Fruit fly (Drosophila melanogaster) whole organism, embryonic: ENCODE results near the gene CG34384.
A peak's percentile ranks its signal among the peaks of the same experiment; 100 is the strongest.

ENCODE experiments used
- Aef1 ChIP-seq: fragments of 200-800 bp; sonication (Bioruptor generic); IDR thresholded peaks from 3 replicates; pipeline ENCODE4 v1.3.6; 2022; ENCODE audit warnings: missing biosample characterization, missing genetic modification characterization
- Atf3 ChIP-seq: fragments of 200-800 bp; sonication (Bioruptor generic); optimal IDR thresholded peaks from 3 replicates; lab custom pipeline; 2016; ENCODE audit warnings: missing biosample characterization, missing genetic modification characterization
- BEAF-32 ChIP-seq: fragments of 200-800 bp; sonication (Bioruptor generic); optimal IDR thresholded peaks from 3 replicates; lab custom pipeline; 2017; ENCODE audit warnings: missing biosample characterization, missing genetic modification characterization, mild to moderate bottlenecking, moderate library complexity, missing genetic modification reagents
- CG10147 ChIP-seq: fragments of 200-800 bp; sonication (Bioruptor generic); optimal IDR thresholded peaks from 2 replicates; lab custom pipeline; 2019; ENCODE audit warnings: missing biosample characterization, mild to moderate bottlenecking, missing genetic modification characterization, moderate library complexity
- CG10462 ChIP-seq: fragments of 200-800 bp; sonication (Bioruptor generic); optimal IDR thresholded peaks from 2 replicates; lab custom pipeline; 2016; ENCODE audit warnings: missing biosample characterization, missing genetic modification characterization
- CG11504 ChIP-seq: fragments of 200-800 bp; sonication (Bioruptor generic); optimal IDR thresholded peaks from 3 replicates; lab custom pipeline; 2019; ENCODE audit warnings: missing biosample characterization, mild to moderate bottlenecking, missing genetic modification characterization, moderate library complexity
- CG14860 ChIP-seq: fragments of 200-800 bp; sonication (Bioruptor generic); IDR thresholded peaks from 3 replicates; pipeline ENCODE4 v1.3.6; 2022; ENCODE audit warnings: missing biosample characterization, missing genetic modification characterization; ENCODE audit not compliant: partially characterized antibody
- CG15073 ChIP-seq: fragments of 200-800 bp; sonication (Bioruptor generic); optimal IDR thresholded peaks from 2 replicates; lab custom pipeline; 2016; ENCODE audit warnings: missing biosample characterization, missing genetic modification characterization
- CG1529 ChIP-seq: fragments of 200-800 bp; sonication (Bioruptor generic); optimal IDR thresholded peaks from 3 replicates; lab custom pipeline; 2018; ENCODE audit warnings: missing biosample characterization, missing genetic modification characterization
- CG15696 ChIP-seq: fragments of 200-800 bp; sonication (Bioruptor generic); optimal IDR thresholded peaks from 2 replicates; lab custom pipeline; 2019; ENCODE audit warnings: missing biosample characterization, mild to moderate bottlenecking, missing genetic modification characterization, moderate library complexity
- CG1647 ChIP-seq: fragments of 200-800 bp; sonication (Bioruptor generic); optimal IDR thresholded peaks from 3 replicates; lab custom pipeline; 2016; ENCODE audit warnings: missing biosample characterization, missing genetic modification characterization
- CG33213 ChIP-seq: fragments of 200-800 bp; sonication (Bioruptor generic); optimal IDR thresholded peaks from 3 replicates; lab custom pipeline; 2016; ENCODE audit warnings: missing biosample characterization, missing genetic modification characterization
- CG3838 ChIP-seq: fragments of 200-800 bp; sonication (Bioruptor generic); optimal IDR thresholded peaks from 3 replicates; lab custom pipeline; 2016; ENCODE audit warnings: missing biosample characterization, missing genetic modification characterization
- CG4730 ChIP-seq: fragments of 200-800 bp; sonication (Bioruptor generic); IDR thresholded peaks from 2 replicates; pipeline ENCODE4 v1.3.6; 2022; ENCODE audit warnings: missing biosample characterization, missing genetic modification characterization
- CG6175 ChIP-seq: fragments of 200-800 bp; sonication (Bioruptor generic); IDR thresholded peaks from 3 replicates; pipeline ENCODE4 v1.3.6; 2022; ENCODE audit warnings: missing biosample characterization, missing genetic modification characterization
- CG6689 ChIP-seq: fragments of 200-800 bp; sonication (Bioruptor generic); IDR thresholded peaks from 2 replicates; pipeline ENCODE4 v1.3.6; 2022; ENCODE audit warnings: missing biosample characterization, missing genetic modification characterization
- CG6813 ChIP-seq: fragments of 200-800 bp; sonication (Bioruptor generic); optimal IDR thresholded peaks from 2 replicates; lab custom pipeline; 2017; ENCODE audit warnings: missing biosample characterization, missing genetic modification characterization, mild to moderate bottlenecking, moderate library complexity, missing genetic modification reagents
- Chrac-16 ChIP-seq: fragments of 200-800 bp; sonication (Bioruptor generic); optimal IDR thresholded peaks from 3 replicates; lab custom pipeline; 2016; ENCODE audit warnings: missing biosample characterization, missing genetic modification characterization
- Dbx ChIP-seq: fragments of 200-800 bp; sonication (Bioruptor generic); IDR thresholded peaks from 3 replicates; pipeline ENCODE4 v1.3.6; 2022; ENCODE audit warnings: missing biosample characterization, missing genetic modification characterization
- Dfd ChIP-seq, 2 experiments: fragments of >200 bp; optimal IDR thresholded peaks; 2 replicates each; lab custom pipeline; 2017; ENCODE audit warnings: missing biosample characterization in 2 of 2, missing genetic modification characterization in 2 of 2
- Dll ChIP-seq: fragments of 200-800 bp; sonication (Bioruptor generic); IDR thresholded peaks from 4 replicates; pipeline ENCODE4 v1.3.6; 2022; ENCODE audit warnings: missing biosample characterization, missing genetic modification characterization; ENCODE audit not compliant: partially characterized antibody
- Doc3 ChIP-seq: fragments of 200-800 bp; sonication (Bioruptor generic); IDR thresholded peaks from 3 replicates; pipeline ENCODE4 v1.3.6; 2022; ENCODE audit warnings: missing biosample characterization, missing genetic modification characterization; ENCODE audit not compliant: partially characterized antibody
- Ets97D ChIP-seq: fragments of 200-800 bp; sonication (Bioruptor generic); optimal IDR thresholded peaks from 3 replicates; lab custom pipeline; 2016; ENCODE audit warnings: missing biosample characterization, missing genetic modification characterization
- Fer3 ChIP-seq: fragments of 200-800 bp; sonication (Bioruptor generic); optimal IDR thresholded peaks from 2 replicates; lab custom pipeline; 2018; ENCODE audit warnings: missing biosample characterization, mild to moderate bottlenecking, missing genetic modification characterization, moderate library complexity
- HmgZ ChIP-seq: fragments of 200-800 bp; sonication (Bioruptor generic); optimal IDR thresholded peaks from 2 replicates; lab custom pipeline; 2018; ENCODE audit warnings: missing biosample characterization, mild to moderate bottlenecking, missing genetic modification characterization
- MBD-R2 ChIP-seq: fragments of 200-800 bp; sonication (Bioruptor generic); IDR thresholded peaks from 2 replicates; pipeline ENCODE4 v1.3.6; 2022; ENCODE audit warnings: missing biosample characterization, missing genetic modification characterization
- Mad ChIP-seq: fragments of 200-800 bp; sonication (Bioruptor generic); optimal IDR thresholded peaks from 2 replicates; lab custom pipeline; 2016; ENCODE audit warnings: missing biosample characterization, missing genetic modification characterization
- Side ChIP-seq: fragments of 200-800 bp; sonication (Bioruptor generic); optimal IDR thresholded peaks from 2 replicates; lab custom pipeline; 2016; ENCODE audit warnings: missing biosample characterization, missing genetic modification characterization
- TFAM ChIP-seq: fragments of 200-800 bp; sonication (Bioruptor generic); optimal IDR thresholded peaks from 2 replicates; lab custom pipeline; 2017; ENCODE audit warnings: missing biosample characterization, missing genetic modification characterization, inconsistent platforms
- ato ChIP-seq: fragments of 200-800 bp; sonication (Bioruptor generic); IDR thresholded peaks from 2 replicates; pipeline ENCODE4 v1.3.6; 2022; ENCODE audit warnings: missing biosample characterization, missing genetic modification characterization; ENCODE audit not compliant: partially characterized antibody
- bigmax ChIP-seq: fragments of 200-800 bp; sonication (Bioruptor generic); optimal IDR thresholded peaks from 2 replicates; lab custom pipeline; 2018; ENCODE audit warnings: missing biosample characterization, mild to moderate bottlenecking, missing genetic modification characterization
- cg ChIP-seq: fragments of 200-800 bp; sonication (Bioruptor generic); optimal IDR thresholded peaks from 3 replicates; lab custom pipeline; 2019; ENCODE audit warnings: missing biosample characterization, mild to moderate bottlenecking, missing genetic modification characterization, moderate library complexity
- chn ChIP-seq: fragments of 200-800 bp; sonication (Bioruptor generic); optimal IDR thresholded peaks from 2 replicates; lab custom pipeline; 2016; ENCODE audit warnings: missing biosample characterization, missing genetic modification characterization
- dati ChIP-seq: fragments of 200-800 bp; sonication (Bioruptor generic); IDR thresholded peaks from 2 replicates; pipeline ENCODE4 v1.3.6; 2022; ENCODE audit warnings: missing biosample characterization, missing genetic modification characterization
- fd3F ChIP-seq: fragments of 200-800 bp; sonication (Bioruptor generic); optimal IDR thresholded peaks from 2 replicates; lab custom pipeline; 2018; ENCODE audit warnings: missing biosample characterization, mild to moderate bottlenecking, missing genetic modification characterization, moderate library complexity
- fd96Cb ChIP-seq: fragments of 200-800 bp; sonication (Bioruptor generic); optimal IDR thresholded peaks from 2 replicates; lab custom pipeline; 2018; ENCODE audit warnings: missing biosample characterization, mild to moderate bottlenecking, missing genetic modification characterization, moderate library complexity
- nau ChIP-seq: fragments of 200-800 bp; sonication (Bioruptor generic); optimal IDR thresholded peaks from 3 replicates; lab custom pipeline; 2017; ENCODE audit warnings: missing biosample characterization, mild to moderate bottlenecking, missing genetic modification characterization, missing genetic modification reagents
- nom ChIP-seq: fragments of 200-800 bp; sonication (Bioruptor generic); optimal IDR thresholded peaks from 2 replicates; lab custom pipeline; 2017; ENCODE audit warnings: missing biosample characterization, missing genetic modification characterization, mild to moderate bottlenecking, moderate library complexity, missing genetic modification reagents
- pros ChIP-seq: fragments of 200-800 bp; sonication (Bioruptor generic); optimal IDR thresholded peaks from 3 replicates; lab custom pipeline; 2019; ENCODE audit warnings: missing biosample characterization, mild to moderate bottlenecking, missing genetic modification characterization, moderate library complexity
- pum ChIP-seq: fragments of 200-800 bp; sonication (Bioruptor generic); optimal IDR thresholded peaks from 2 replicates; lab custom pipeline; 2016; ENCODE audit warnings: missing biosample characterization, missing genetic modification characterization
- pzg ChIP-seq: fragments of 200-800 bp; sonication (Bioruptor generic); optimal IDR thresholded peaks from 3 replicates; lab custom pipeline; 2018; ENCODE audit warnings: missing biosample characterization, mild to moderate bottlenecking, missing genetic modification characterization, moderate library complexity
- ro ChIP-seq: fragments of 200-800 bp; sonication (Bioruptor generic); IDR thresholded peaks from 2 replicates; pipeline ENCODE4 v1.3.6; 2022; ENCODE audit warnings: missing biosample characterization, missing genetic modification characterization
- scrt ChIP-seq: fragments of 200-800 bp; sonication (Bioruptor generic); optimal IDR thresholded peaks from 2 replicates; lab custom pipeline; 2018; ENCODE audit warnings: missing biosample characterization, mild to moderate bottlenecking, missing genetic modification characterization, moderate library complexity
- tll ChIP-seq, 2 experiments: fragments of 200-800 bp in 1 of 2; fragments of >200 bp in 1 of 2; sonication (Bioruptor generic) in 1 of 2; optimal IDR thresholded peaks; 2 replicates each; lab custom pipeline; 2017 to 2019; ENCODE audit warnings: missing biosample characterization in 2 of 2, missing genetic modification characterization in 2 of 2, mild to moderate bottlenecking in 1 of 2, moderate library complexity in 1 of 2
- tup ChIP-seq: fragments of 200-800 bp; sonication (Bioruptor generic); optimal IDR thresholded peaks from 2 replicates; lab custom pipeline; 2016; ENCODE audit warnings: missing biosample characterization, mild to moderate bottlenecking, missing genetic modification characterization, moderate library complexity
- unc-4 ChIP-seq: fragments of 200-800 bp; sonication (Bioruptor generic); IDR thresholded peaks from 2 replicates; pipeline ENCODE4 v1.3.6; 2022; ENCODE audit warnings: missing biosample characterization, missing genetic modification characterization; ENCODE audit not compliant: partially characterized antibody
- zf30C ChIP-seq: fragments of 200-800 bp; sonication (Bioruptor generic); optimal IDR thresholded peaks from 3 replicates; lab custom pipeline; 2018; ENCODE audit warnings: missing biosample characterization, mild to moderate bottlenecking, missing genetic modification characterization

The CG34384 gene

dm6 chr3R:7809662-7810621, 4.2 kb upstream of the CG34384 start, which contains the start of the genes CG2993 and sgll (continued):
- peak; percentile 65 for TF ChIP-seq CG15073
- TF ChIP-seq Dbx (GFP tag; lab: Robert Waterston, UW) = peak; percentile 96
- TF ChIP-seq BEAF-32 (GFP tag; lab: Kevin White, UChicago) = peak; percentile 21
- peak; percentile 63 for TF ChIP-seq CG1529 (GFP tag; lab: Kevin White, UChicago)
- TF ChIP-seq nom (GFP tag; lab: Kevin White, UChicago) = no peak
- peak; percentile 84 for TF ChIP-seq pzg (GFP tag; lab: Kevin White, UChicago)
- peak; percentile 96 for TF ChIP-seq pum (GFP tag; lab: Kevin White, UChicago)
- TF ChIP-seq CG3838 (GFP tag; lab: Kevin White, UChicago) = peak; percentile 84
- TF ChIP-seq Mad (GFP tag; lab: Kevin White, UChicago) = peak; percentile 79
- TF ChIP-seq Chrac-16 (GFP tag; lab: Kevin White, UChicago) = peak; percentile 98
- TF ChIP-seq pros = no peak
- TF ChIP-seq Dll (GFP tag; lab: Robert Waterston, UW) = no peak
- TF ChIP-seq Dfd (GFP tag; optimal IDR thresholded peaks at IDR 0.05; lab: Kevin White, UChicago) = no peak
- peak; percentile 88 for TF ChIP-seq Fer3 (tag; lab: Kevin White, UChicago)
- TF ChIP-seq CG1647 (GFP tag; lab: Kevin White, UChicago) = peak; percentile 84
- peak; percentile 83 for TF ChIP-seq HmgZ (tag; lab: Kevin White, UChicago)
- TF ChIP-seq fd96Cb (tag; lab: Kevin White, UChicago) = peak; percentile 85
- TF ChIP-seq Doc3 = no peak
- no peak for TF ChIP-seq nau (GFP tag; lab: Kevin White, UChicago)
- peak; percentile 86 for TF ChIP-seq CG6175
- TF ChIP-seq bigmax = peak; percentile 52
- TF ChIP-seq Ets97D (GFP tag; lab: Kevin White, UChicago) = peak; percentile 78
- TF ChIP-seq CG10462 (GFP tag; lab: Kevin White, UChicago) = peak; percentile 77
- peak; percentile 87 for TF ChIP-seq CG11504 (tag; lab: Kevin White, UChicago)
- peak; percentile 75 for TF ChIP-seq dati
- TF ChIP-seq ro (GFP tag; lab: Robert Waterston, UW) = peak; percentile 89
- peak; percentile 67 for TF ChIP-seq TFAM
- TF ChIP-seq tll (GFP tag; optimal IDR thresholded peaks at IDR 0.05; lab: Kevin White, UChicago) = no peak
- peak; percentile 98 for TF ChIP-seq CG33213 (GFP tag; lab: Kevin White, UChicago)
- TF ChIP-seq CG10147 (GFP tag; lab: Kevin White, UChicago) = no peak
- TF ChIP-seq ato (GFP tag; lab: Robert Waterston, UW) = no peak; the same call in 1 of the 2 replicates
- peak; percentile 91 for TF ChIP-seq Atf3 (GFP tag; lab: Kevin White, UChicago)
- peak; percentile 62 for TF ChIP-seq MBD-R2
- no peak for TF ChIP-seq CG14860 (GFP tag; lab: Robert Waterston, UW)
- TF ChIP-seq tup = peak; percentile 48
- 0 out of 2 replicates have a peak, but pooled peaks have one; percentile 15 for TF ChIP-seq unc-4 (GFP tag; lab: Robert Waterston, UW)
- peak; percentile 75 for TF ChIP-seq zf30C
- TF ChIP-seq fd3F (GFP tag; lab: Kevin White, UChicago) = peak; percentile 85
- TF ChIP-seq Side (GFP tag; lab: Kevin White, UChicago) = peak; percentile 93
- TF ChIP-seq CG6813 (GFP tag; lab: Kevin White, UChicago) = peak; percentile 46
- TF ChIP-seq scrt (GFP tag; lab: Kevin White, UChicago) = peak; percentile 18
- TF ChIP-seq CG15696 (tag; lab: Kevin White, UChicago) = peak; percentile 97
- peak; percentile 71; the same call in 1 of the 2 replicates for TF ChIP-seq CG6689 (GFP tag; lab: Robert Waterston, UW)
- TF ChIP-seq Aef1 (GFP tag; lab: Robert Waterston, UW) = peak; percentile 89
- no peak for TF ChIP-seq cg (GFP tag; lab: Kevin White, UChicago)
- TF ChIP-seq chn = peak; percentile 92
- TF ChIP-seq CG4730 = peak; percentile 92
